Worm (Caenorhabditis elegans) whole organism, young adult: Measurements from ENCODE around the gene far-6.

Experiments
- B0019.2 ChIP-seq: fragments of 200-800 bp; sonication (Bioruptor generic); conservative IDR thresholded peaks from 2 replicates; pipeline ENCODE4 v1.3.6; 2022; ENCODE audit warnings: missing genetic modification reagents, missing genetic modification characterization, missing compliant biosample characterization
- B0261.1 ChIP-seq: sonication (generic microtip); optimal IDR thresholded peaks from 2 replicates; lab custom pipeline; 2016; ENCODE audit warnings: mild to moderate bottlenecking, missing genetic modification characterization, moderate library complexity, missing compliant biosample characterization
- D2030.7 ChIP-seq: fragments of 200-800 bp; sonication (Bioruptor generic); IDR thresholded peaks from 2 replicates; pipeline ENCODE4 v1.3.6; 2022; ENCODE audit warnings: missing genetic modification reagents, missing genetic modification characterization, missing compliant biosample characterization
- F33H1.4 ChIP-seq: fragments of 200-800 bp; sonication (Bioruptor generic); IDR thresholded peaks from 2 replicates; pipeline ENCODE4 v1.3.6; 2022; ENCODE audit warnings: missing genetic modification reagents, missing genetic modification characterization, missing compliant biosample characterization
- F37B4.10 ChIP-seq: fragments of 200-800 bp; sonication (Bioruptor generic); IDR thresholded peaks from 2 replicates; pipeline ENCODE4 v1.3.6; 2022; ENCODE audit warnings: missing genetic modification characterization, missing compliant biosample characterization
- F39B2.1 ChIP-seq: fragments of 200-800 bp; sonication (Bioruptor generic); IDR thresholded peaks from 2 replicates; pipeline ENCODE4 v1.3.6; 2022; ENCODE audit warnings: missing genetic modification reagents, missing genetic modification characterization, missing compliant biosample characterization
- F49E8.2 ChIP-seq: sonication (generic microtip); optimal IDR thresholded peaks from 3 replicates; lab custom pipeline; 2017; ENCODE audit warnings: missing genetic modification characterization, mild to moderate bottlenecking, missing compliant biosample characterization, antibody characterized with exemption, moderate library complexity; ENCODE audit not compliant: insufficient read depth
- F57C9.4 ChIP-seq: sonication (generic microtip); optimal IDR thresholded peaks from 2 replicates; lab custom pipeline; 2017; ENCODE audit warnings: mild to moderate bottlenecking, missing genetic modification characterization, missing compliant biosample characterization
- K12H6.12 ChIP-seq: fragments of 200-800 bp; sonication (Bioruptor generic); optimal IDR thresholded peaks from 2 replicates; lab custom pipeline; 2018; ENCODE audit warnings: mild to moderate bottlenecking, missing genetic modification characterization, missing compliant biosample characterization
- T26A5.8 ChIP-seq: sonication (generic microtip); optimal IDR thresholded peaks from 2 replicates; lab custom pipeline; 2016; ENCODE audit warnings: missing genetic modification characterization, missing compliant biosample characterization
- Y67H2A.10 ChIP-seq: fragments of 200-800 bp; sonication (Bioruptor generic); conservative IDR thresholded peaks from 2 replicates; pipeline ENCODE4 v1.3.6; 2022; ENCODE audit warnings: missing genetic modification reagents, missing genetic modification characterization, missing compliant biosample characterization
- akir-1 ChIP-seq: fragments of 200-800 bp; sonication (Bioruptor generic); optimal IDR thresholded peaks from 2 replicates; lab custom pipeline; 2018; ENCODE audit warnings: mild to moderate bottlenecking, missing genetic modification characterization, moderate library complexity, missing compliant biosample characterization
- ama-1 ChIP-seq, 3 experiments: fragments of 150-350 bp in 1 of 3; sonication (generic microtip) in 2 of 3; optimal IDR thresholded peaks; 2 replicates each; lab custom pipeline; 2014 to 2018; ENCODE audit warnings: missing biosample characterization in 2 of 3, missing genetic modification characterization in 2 of 3, missing genetic modification reagents in 2 of 3
- aptf-2 ChIP-seq: fragments of 200-800 bp; sonication (Bioruptor generic); conservative IDR thresholded peaks from 2 replicates; pipeline ENCODE4 v1.3.6; 2022; ENCODE audit warnings: missing genetic modification reagents, missing genetic modification characterization, missing compliant biosample characterization
- ccch-3 ChIP-seq: fragments of 200-800 bp; sonication (Bioruptor generic); optimal IDR thresholded peaks from 2 replicates; lab custom pipeline; 2018; ENCODE audit warnings: mild to moderate bottlenecking, missing genetic modification characterization, missing compliant biosample characterization
- cebp-2 ChIP-seq: fragments of 200-800 bp; sonication (Bioruptor generic); IDR thresholded peaks from 2 replicates; pipeline ENCODE4 v1.3.6; 2022; ENCODE audit warnings: missing genetic modification characterization, missing compliant biosample characterization
- ceh-27 ChIP-seq: fragments of 200-800 bp; sonication (Bioruptor generic); optimal IDR thresholded peaks from 2 replicates; lab custom pipeline; 2018; ENCODE audit warnings: mild to moderate bottlenecking, missing genetic modification characterization, moderate library complexity, missing compliant biosample characterization
- ceh-58 ChIP-seq: fragments of 200-800 bp; sonication (Bioruptor generic); IDR thresholded peaks from 2 replicates; pipeline ENCODE4 v1.3.6; 2022; ENCODE audit warnings: missing genetic modification characterization, missing compliant biosample characterization
- ceh-79 ChIP-seq: sonication (generic microtip); optimal IDR thresholded peaks from 2 replicates; lab custom pipeline; 2017; ENCODE audit warnings: mild to moderate bottlenecking, missing genetic modification characterization, missing compliant biosample characterization
- chd-7 ChIP-seq: sonication (generic microtip); optimal IDR thresholded peaks from 2 replicates; lab custom pipeline; 2016; ENCODE audit warnings: mild to moderate bottlenecking, missing genetic modification characterization, moderate library complexity, missing compliant biosample characterization
- egl-18 ChIP-seq: fragments of 200-800 bp; sonication (Bioruptor generic); IDR thresholded peaks from 2 replicates; pipeline ENCODE4 v1.3.6; 2022; ENCODE audit warnings: missing genetic modification reagents, missing genetic modification characterization, missing compliant biosample characterization
- egl-44 ChIP-seq: fragments of 200-800 bp; sonication (Bioruptor generic); IDR thresholded peaks from 2 replicates; pipeline ENCODE4 v1.3.6; 2022; ENCODE audit warnings: missing genetic modification reagents, missing genetic modification characterization, missing compliant biosample characterization
- hlh-12 ChIP-seq: sonication (generic microtip); optimal IDR thresholded peaks from 2 replicates; lab custom pipeline; 2016; ENCODE audit warnings: missing genetic modification characterization, missing compliant biosample characterization
- hmg-1.2 ChIP-seq: fragments of 200-800 bp; sonication (Bioruptor generic); IDR thresholded peaks from 2 replicates; pipeline ENCODE4 v1.3.6; 2022; ENCODE audit warnings: missing genetic modification reagents, missing genetic modification characterization, missing compliant biosample characterization
- hsf-1 ChIP-seq: fragments of 200-800 bp; sonication (Bioruptor generic); IDR thresholded peaks from 2 replicates; pipeline ENCODE4 v1.3.6; 2022; ENCODE audit warnings: missing genetic modification reagents, missing genetic modification characterization, missing compliant biosample characterization
- lag-1 ChIP-seq: fragments of 200-800 bp; sonication (Bioruptor generic); IDR thresholded peaks from 2 replicates; pipeline ENCODE4 v1.3.6; 2022; ENCODE audit warnings: missing genetic modification reagents, missing genetic modification characterization, missing compliant biosample characterization
- lin-54 ChIP-seq: fragments of 200-800 bp; sonication (Bioruptor generic); optimal IDR thresholded peaks from 2 replicates; lab custom pipeline; 2018; ENCODE audit warnings: mild to moderate bottlenecking, missing genetic modification characterization, missing compliant biosample characterization
- lir-1 ChIP-seq: fragments of 200-800 bp; sonication (Bioruptor generic); conservative IDR thresholded peaks from 2 replicates; pipeline ENCODE4 v1.3.6; 2022; ENCODE audit warnings: missing genetic modification reagents, missing genetic modification characterization, missing compliant biosample characterization
- madf-10 ChIP-seq: sonication (generic microtip); optimal IDR thresholded peaks from 2 replicates; lab custom pipeline; 2016; ENCODE audit warnings: mild to moderate bottlenecking, missing genetic modification characterization, missing compliant biosample characterization
- madf-6 ChIP-seq: fragments of 200-800 bp; sonication (Bioruptor generic); IDR thresholded peaks from 2 replicates; pipeline ENCODE4 v1.3.6; 2022; ENCODE audit warnings: missing genetic modification reagents, missing genetic modification characterization, missing compliant biosample characterization
- madf-8 ChIP-seq: fragments of 200-800 bp; sonication (Bioruptor generic); conservative IDR thresholded peaks from 2 replicates; pipeline ENCODE4 v1.3.6; 2022; ENCODE audit warnings: missing genetic modification reagents, missing genetic modification characterization, missing compliant biosample characterization
- mcd-1 ChIP-seq: fragments of 200-800 bp; sonication (Bioruptor generic); IDR thresholded peaks from 2 replicates; pipeline ENCODE4 v1.3.6; 2022; ENCODE audit warnings: missing genetic modification reagents, missing genetic modification characterization, missing compliant biosample characterization
- mxl-1 ChIP-seq: sonication (generic microtip); optimal IDR thresholded peaks from 2 replicates; lab custom pipeline; 2016; ENCODE audit warnings: missing genetic modification characterization, missing compliant biosample characterization
- nfya-1 ChIP-seq: sonication (generic microtip); optimal IDR thresholded peaks from 2 replicates; lab custom pipeline; 2017; ENCODE audit warnings: antibody characterized with exemption, missing compliant biosample characterization, missing genetic modification characterization, borderline replicate concordance; ENCODE audit not compliant: insufficient read depth
- nfyb-1 ChIP-seq: fragments of 200-800 bp; sonication (Bioruptor generic); IDR thresholded peaks from 2 replicates; pipeline ENCODE4 v1.3.6; 2022; ENCODE audit warnings: missing genetic modification reagents, missing genetic modification characterization, missing compliant biosample characterization
- nhr-80 ChIP-seq: sonication (generic microtip); optimal IDR thresholded peaks from 2 replicates; lab custom pipeline; 2016; ENCODE audit warnings: missing genetic modification characterization, missing compliant biosample characterization
- rcor-1 ChIP-seq: fragments of 200-800 bp; sonication (Bioruptor generic); IDR thresholded peaks from 2 replicates; pipeline ENCODE4 v1.3.6; 2022; ENCODE audit warnings: missing genetic modification reagents, missing genetic modification characterization, missing compliant biosample characterization
- snpc-1.3 ChIP-seq: sonication (generic microtip); optimal IDR thresholded peaks from 2 replicates; lab custom pipeline; 2017; ENCODE audit warnings: missing genetic modification characterization, mild to moderate bottlenecking, missing compliant biosample characterization, antibody characterized with exemption, moderate library complexity, missing genotype, missing genetic modification reagents; ENCODE audit not compliant: insufficient read depth
- tbp1 ChIP-seq: fragments of 200-800 bp; sonication (Bioruptor generic); optimal IDR thresholded peaks from 2 replicates; lab custom pipeline; 2018; ENCODE audit warnings: mild to moderate bottlenecking, missing genetic modification characterization, missing compliant biosample characterization
- tbx-9 ChIP-seq: sonication (generic microtip); optimal IDR thresholded peaks from 2 replicates; lab custom pipeline; 2016; ENCODE audit warnings: borderline replicate concordance, missing genetic modification characterization, inconsistent platforms, missing compliant biosample characterization
- unc-62 ChIP-seq: fragments of 150-350 bp; optimal IDR thresholded peaks from 2 replicates; lab custom pipeline; 2014; ENCODE audit warnings: missing biosample characterization, missing genetic modification reagents, missing genetic modification characterization
- xnd-1 ChIP-seq: sonication (generic microtip); optimal IDR thresholded peaks from 2 replicates; lab custom pipeline; 2016; ENCODE audit warnings: missing genotype, missing genetic modification reagents, missing genetic modification characterization, missing compliant biosample characterization
- zim-3 ChIP-seq: sonication (generic microtip); optimal IDR thresholded peaks from 2 replicates; lab custom pipeline; 2017; ENCODE audit warnings: mild to moderate bottlenecking, missing genetic modification characterization, moderate library complexity, missing compliant biosample characterization
- ztf-18 ChIP-seq: sonication (generic microtip); optimal IDR thresholded peaks from 2 replicates; lab custom pipeline; 2016; ENCODE audit warnings: missing genotype, mild to moderate bottlenecking, missing genetic modification characterization, missing compliant biosample characterization
- ztf-3 ChIP-seq: fragments of 200-800 bp; sonication (Bioruptor generic); optimal IDR thresholded peaks from 2 replicates; lab custom pipeline; 2018; ENCODE audit warnings: mild to moderate bottlenecking, missing genetic modification characterization, missing compliant biosample characterization

The far-6 gene

ce11 chrIV:13314181-13314580 lies 14.0 kb upstream of the far-6 start (continued):
- peak; percentile 13; the same call in 1 of the 2 replicates for TF ChIP-seq hmg-1.2 (GFP tag; lab: Robert Waterston, UW)
- peak; percentile 38 for TF ChIP-seq tbp1
- TF ChIP-seq Y67H2A.10 (GFP tag; lab: Robert Waterston, UW): no peak
- peak; percentile 22 for TF ChIP-seq madf-10
- TF ChIP-seq aptf-2: no peak
- no peak for TF ChIP-seq ztf-3 (GFP tag; lab: Kevin White, UChicago)
- TF ChIP-seq D2030.7 (GFP tag; lab: Robert Waterston, UW): no peak
- no peak for TF ChIP-seq B0019.2 (GFP tag; lab: Robert Waterston, UW)
- TF ChIP-seq ceh-27: no peak
- peak; percentile 44 for TF ChIP-seq unc-62 (GFP tag; lab: Kevin White, UChicago)
- no peak for TF ChIP-seq madf-8 (GFP tag; lab: Robert Waterston, UW)

ce11 chrIV:13315344-13315743 lies 12.8 kb upstream of the far-6 start, which contains the start of gene fat-1:
Gene fat-1 (plus strand): TSS chrIV:13315644.
- no peak for TF ChIP-seq ztf-18 (tag; lab: Kevin White, UChicago)
- 0 out of 2 replicates have a peak, but pooled peaks have one; percentile 16 for TF ChIP-seq mcd-1 (GFP tag; lab: Robert Waterston, UW)
- no peak for TF ChIP-seq D2030.7 (GFP tag; lab: Robert Waterston, UW)
- no peak for TF ChIP-seq T26A5.8
- TF ChIP-seq tbx-9 (tag; lab: Kevin White, UChicago): no peak
- TF ChIP-seq K12H6.12 (tag; lab: Kevin White, UChicago): no peak
- TF ChIP-seq chd-7: no peak
- peak; percentile 9; the same call in 1 of the 2 replicates for TF ChIP-seq madf-6 (GFP tag; lab: Robert Waterston, UW)
- no peak for TF ChIP-seq F39B2.1

- TF ChIP-seq F37B4.10 (GFP tag; lab: Robert Waterston, UW) (no peak), xnd-1 (no peak), ceh-79 (tag; lab: Kevin White, UChicago) (no peak), ztf-18 (tag; lab: Kevin White, UChicago) (no peak), lag-1 (GFP tag; lab: Robert Waterston, UW) (no peak), F49E8.2 (no peak), Y67H2A.10 (GFP tag; lab: Robert Waterston, UW) (no peak), snpc-1.3 (tag; lab: Kevin White, UChicago) (peak; percentile 3), ccch-3 (no peak), F33H1.4 (GFP tag; lab: Robert Waterston, UW) (0 out of 2 replicates have a peak, but pooled peaks have one; percentile 14), nfyb-1 (peak; percentile 82), madf-8 (GFP tag; lab: Robert Waterston, UW) (no peak), lir-1 (GFP tag; lab: Robert Waterston, UW) (no peak), egl-44 (GFP tag; lab: Robert Waterston, UW) (0 out of 2 replicates have a peak, but pooled peaks have one; percentile 49), hsf-1 (peak; percentile 51; the same call in 1 of the 2 replicates), ceh-58 (GFP tag; lab: Robert Waterston, UW) (no peak), cebp-2 (GFP tag; lab: Robert Waterston, UW) (peak; percentile 90; the same call in 1 of the 2 replicates), B0261.1 (tag; lab: Kevin White, UChicago) (no peak), nfya-1 (tag; lab: Kevin White, UChicago) (no peak), ama-1 (optimal IDR thresholded peaks at IDR 0.05; lab: Kevin White, UChicago) (no peak), ama-1 (GFP tag; optimal IDR thresholded peaks at IDR 0.05; lab: Kevin White, UChicago) (no peak), egl-18 (GFP tag; lab: Robert Waterston, UW) (no peak), F57C9.4 (tag; lab: Kevin White, UChicago) (no peak), rcor-1 (GFP tag; lab: Robert Waterston, UW) (no peak), hlh-12 (tag; lab: Kevin White, UChicago) (no peak), zim-3 (tag; lab: Kevin White, UChicago) (no peak), nhr-80 (tag; lab: Kevin White, UChicago) (peak; percentile 92), K12H6.12 (tag; lab: Kevin White, UChicago) (no peak), lin-54 (GFP tag; lab: Kevin White, UChicago) (peak; percentile 31), akir-1 (GFP tag; lab: Kevin White, UChicago) (no peak), F39B2.1 (no peak), mxl-1 (tag; lab: Kevin White, UChicago) (no peak)
Observed at ce11 chrIV:13318773-13319172, 9.4 kb upstream of the far-6 start.
